Worm (Caenorhabditis elegans) whole organism, L2 larva: ENCODE measurements around the gene col-43.
A peak's percentile ranks its signal among the peaks of the same experiment; 100 is the strongest.

Source experiments
- C34F6.9 ChIP-seq: fragments of 150-350 bp; optimal IDR thresholded peaks from 2 replicates; lab custom pipeline; 2014; ENCODE audit warnings: missing biosample characterization, missing genetic modification characterization
- alr-1 ChIP-seq: fragments of 150-350 bp; optimal IDR thresholded peaks from 2 replicates; lab custom pipeline; 2014; ENCODE audit warnings: missing biosample characterization, missing genetic modification characterization
- aly-2 ChIP-seq: fragments of 150-350 bp; optimal IDR thresholded peaks from 2 replicates; lab custom pipeline; 2014; ENCODE audit warnings: missing biosample characterization, missing genetic modification characterization
- blmp-1 ChIP-seq: sonication (generic microtip); optimal IDR thresholded peaks from 2 replicates; lab custom pipeline; 2017; ENCODE audit warnings: missing genetic modification characterization, mild to moderate bottlenecking, missing compliant biosample characterization, antibody characterized with exemption, moderate library complexity; ENCODE audit not compliant: insufficient read depth
- ceh-16 ChIP-seq: fragments of 150-350 bp; optimal IDR thresholded peaks from 2 replicates; lab custom pipeline; 2014; ENCODE audit warnings: missing biosample characterization, missing genetic modification characterization
- dmd-4 ChIP-seq: sonication (generic microtip); optimal IDR thresholded peaks from 2 replicates; lab custom pipeline; 2017; ENCODE audit warnings: missing biosample characterization, missing genetic modification characterization
- egl-27 ChIP-seq: sonication (generic microtip); optimal IDR thresholded peaks from 3 replicates; lab custom pipeline; 2017; ENCODE audit warnings: missing biosample characterization, missing genetic modification reagents, missing genetic modification characterization
- elt-3 ChIP-seq: sonication (generic microtip); optimal IDR thresholded peaks from 2 replicates; lab custom pipeline; 2017; ENCODE audit warnings: missing biosample characterization, missing genetic modification characterization
- fos-1 ChIP-seq: fragments of 150-350 bp; optimal IDR thresholded peaks from 2 replicates; lab custom pipeline; 2014; ENCODE audit warnings: missing biosample characterization, missing genetic modification characterization
- gmeb-1 ChIP-seq: fragments of 150-350 bp; optimal IDR thresholded peaks from 2 replicates; lab custom pipeline; 2014; ENCODE audit warnings: missing biosample characterization, missing genetic modification characterization
- lin-11 ChIP-seq: fragments of 150-350 bp; sonication (generic microtip); optimal IDR thresholded peaks from 2 replicates; lab custom pipeline; 2014; ENCODE audit warnings: missing biosample characterization, missing genetic modification characterization, inconsistent platforms, mixed read lengths
- lin-39 ChIP-seq: fragments of 150-350 bp; optimal IDR thresholded peaks from 2 replicates; lab custom pipeline; 2014; ENCODE audit warnings: missing biosample characterization, missing genetic modification reagents, missing genetic modification characterization
- mab-5 ChIP-seq: fragments of 150-350 bp; optimal IDR thresholded peaks from 2 replicates; lab custom pipeline; 2014; ENCODE audit warnings: missing biosample characterization, missing genetic modification characterization
- mdl-1 ChIP-seq, 2 experiments: fragments of 150-350 bp in 1 of 2; sonication (generic microtip) in 1 of 2; optimal IDR thresholded peaks; 2 replicates each; lab custom pipeline; 2017; ENCODE audit warnings: missing biosample characterization in 2 of 2, missing genetic modification characterization in 2 of 2
- nhr-10 ChIP-seq: sonication (generic microtip); optimal IDR thresholded peaks from 2 replicates; lab custom pipeline; 2017; ENCODE audit warnings: missing biosample characterization, missing genetic modification characterization
- nhr-11 ChIP-seq: fragments of 150-350 bp; optimal IDR thresholded peaks from 2 replicates; lab custom pipeline; 2014; ENCODE audit warnings: missing biosample characterization, missing genetic modification characterization
- nhr-129 ChIP-seq: fragments of 150-350 bp; optimal IDR thresholded peaks from 2 replicates; lab custom pipeline; 2014; ENCODE audit warnings: missing biosample characterization, missing genetic modification characterization
- nhr-21 ChIP-seq: fragments of 150-350 bp; optimal IDR thresholded peaks from 2 replicates; lab custom pipeline; 2014; ENCODE audit warnings: missing biosample characterization, missing genetic modification characterization
- nhr-23 ChIP-seq: fragments of 150-350 bp; optimal IDR thresholded peaks from 2 replicates; lab custom pipeline; 2014; ENCODE audit warnings: missing biosample characterization, missing genetic modification reagents, missing genetic modification characterization
- nhr-25 ChIP-seq: fragments of 150-350 bp; sonication (generic microtip); optimal IDR thresholded peaks from 3 replicates; lab custom pipeline; 2014; ENCODE audit warnings: missing biosample characterization, missing genetic modification characterization
- nhr-6 ChIP-seq: fragments of 150-350 bp; optimal IDR thresholded peaks from 2 replicates; lab custom pipeline; 2014; ENCODE audit warnings: missing biosample characterization, missing genetic modification characterization
- nhr-77 ChIP-seq: fragments of 150-350 bp; optimal IDR thresholded peaks from 2 replicates; lab custom pipeline; 2014; ENCODE audit warnings: missing biosample characterization, missing genetic modification characterization
- peb-1 ChIP-seq: fragments of 150-350 bp; optimal IDR thresholded peaks from 2 replicates; lab custom pipeline; 2014; ENCODE audit warnings: missing biosample characterization, missing genetic modification characterization
- sem-4 ChIP-seq: fragments of 150-350 bp; optimal IDR thresholded peaks from 2 replicates; lab custom pipeline; 2014; ENCODE audit warnings: missing biosample characterization, missing genetic modification reagents, missing genetic modification characterization
- skn-1 ChIP-seq: sonication (generic microtip); optimal IDR thresholded peaks from 2 replicates; lab custom pipeline; 2017; ENCODE audit warnings: missing biosample characterization, missing genetic modification characterization
- sma-3 ChIP-seq: sonication (generic microtip); optimal IDR thresholded peaks from 2 replicates; lab custom pipeline; 2016; ENCODE audit warnings: missing genetic modification reagents, missing genetic modification characterization, missing compliant biosample characterization
- sma-9 ChIP-seq, 2 experiments: fragments of 150-350 bp in 1 of 2; sonication (generic microtip) in 1 of 2; optimal IDR thresholded peaks; 2 replicates each; lab custom pipeline; 2014 to 2016; ENCODE audit warnings: missing genetic modification characterization in 2 of 2, mild to moderate bottlenecking in 1 of 2, missing biosample characterization in 1 of 2, missing compliant biosample characterization in 1 of 2, missing genetic modification reagents in 1 of 2, moderate library complexity in 1 of 2
- snpc-4 ChIP-seq: fragments of 150-350 bp; optimal IDR thresholded peaks from 2 replicates; lab custom pipeline; 2014; ENCODE audit warnings: missing biosample characterization, missing genetic modification characterization
- unc-39 ChIP-seq: fragments of 150-350 bp; optimal IDR thresholded peaks from 2 replicates; lab custom pipeline; 2014; ENCODE audit warnings: missing biosample characterization, missing genetic modification characterization
- unc-62 ChIP-seq: fragments of 150-350 bp; optimal IDR thresholded peaks from 2 replicates; lab custom pipeline; 2014; ENCODE audit warnings: missing biosample characterization, missing genetic modification reagents, missing genetic modification characterization
- ztf-11 ChIP-seq: sonication (generic microtip); optimal IDR thresholded peaks from 2 replicates; lab custom pipeline; 2017; ENCODE audit warnings: missing biosample characterization, missing genetic modification characterization
- ztf-4 ChIP-seq: fragments of 150-350 bp; optimal IDR thresholded peaks from 2 replicates; lab custom pipeline; 2014; ENCODE audit warnings: missing biosample characterization, missing genetic modification characterization

The col-43 gene

ce11 chrV:8085141-8085540, 34.4 kb upstream of the col-43 start, which contains the start of gene C09H5.7:
TSS of gene C09H5.7 (minus strand) at chrV:8085241.
- TF ChIP-seq lin-39 (tag; lab: Kevin White, UChicago) (no peak), nhr-6 (tag; lab: Kevin White, UChicago) (no peak), nhr-77 (tag; lab: Kevin White, UChicago) (no peak), ceh-16 (tag; lab: Kevin White, UChicago) (no peak), alr-1 (tag; lab: Kevin White, UChicago) (no peak), aly-2 (no peak), lin-11 (tag; lab: Kevin White, UChicago) (no peak), gmeb-1 (tag; lab: Kevin White, UChicago) (no peak), nhr-25 (no peak), snpc-4 (tag; lab: Kevin White, UChicago) (no peak), fos-1 (tag; lab: Kevin White, UChicago) (no peak)

- no peak for TF ChIP-seq skn-1
- TF ChIP-seq unc-39 (tag; lab: Kevin White, UChicago): no peak
- TF ChIP-seq peb-1 (tag; lab: Kevin White, UChicago): no peak
- no peak for TF ChIP-seq elt-3 (tag; lab: Kevin White, UChicago)
These were observed 30.9 kb upstream of the col-43 start, which contains the start of gene str-131 for ce11 chrV:8081579-8081978. TSS of gene str-131 (minus strand) at chrV:8081679.

DNA sequence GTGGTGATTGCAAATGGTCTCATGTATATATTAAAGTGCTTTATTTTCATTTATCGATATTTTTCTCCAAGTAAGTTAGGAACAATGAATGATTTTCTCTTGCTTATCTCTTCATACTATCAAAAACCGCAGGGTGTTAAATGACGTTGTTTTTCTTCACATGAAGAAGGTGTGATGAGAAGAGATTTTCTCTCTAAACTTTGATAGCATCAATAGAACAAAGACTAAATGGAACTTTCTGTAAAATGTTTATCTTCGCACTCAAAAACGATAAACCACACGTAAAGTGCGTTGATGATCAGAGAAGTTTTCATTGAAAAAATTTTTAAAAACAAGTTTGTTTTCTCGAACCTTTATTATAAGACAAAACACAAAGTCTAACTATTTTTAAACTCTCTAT, 29.1 kb upstream of the col-43 start:
- no peak for TF ChIP-seq mab-5 (tag; lab: Kevin White, UChicago)
- no peak for TF ChIP-seq ztf-11 (tag; lab: Kevin White, UChicago)
- no peak for TF ChIP-seq sem-4
- peak; percentile 77 for TF ChIP-seq sma-9 (GFP tag; optimal IDR thresholded peaks at IDR 0.05; lab: Kevin White, UChicago)
- no peak for TF ChIP-seq sma-9 (tag; optimal IDR thresholded peaks at IDR 0.05; lab: Kevin White, UChicago)
- peak; percentile 17 for TF ChIP-seq egl-27 (tag; lab: Kevin White, UChicago)
- TF ChIP-seq unc-62 (GFP tag; lab: Kevin White, UChicago): no peak
- no peak for TF ChIP-seq nhr-23 (tag; lab: Kevin White, UChicago)
- TF ChIP-seq dmd-4 (tag; lab: Kevin White, UChicago): no peak
- TF ChIP-seq blmp-1: peak; percentile 51
- TF ChIP-seq nhr-25: peak; percentile 71
- peak; percentile 5 for TF ChIP-seq sma-3 (GFP tag; lab: Kevin White, UChicago)

DNA sequence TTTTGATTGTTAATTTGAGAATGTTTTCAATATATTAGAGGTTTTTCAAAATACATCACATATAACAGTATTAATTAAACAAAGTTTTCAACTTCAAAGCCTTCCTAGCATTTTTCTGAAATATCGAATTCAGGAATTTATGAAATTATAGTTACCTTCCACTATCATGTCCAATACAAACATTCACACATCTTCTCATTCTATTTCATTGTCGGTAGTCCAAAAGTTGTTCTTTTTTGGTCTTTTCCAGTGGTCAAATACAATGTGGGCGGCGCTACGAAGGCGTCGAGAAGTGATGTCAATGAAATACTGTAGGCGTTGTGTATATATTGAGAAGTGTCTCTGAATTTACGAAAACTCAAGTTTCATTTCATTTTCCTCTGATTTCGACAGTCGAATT, 25.0 kb upstream of the col-43 start, which contains the start of gene catp-3:
catp-3 (plus strand) TSS at position 301 of the 400 bp plus-strand sequence.
- TF ChIP-seq nhr-129 (no peak), ztf-4 (tag; lab: Kevin White, UChicago) (no peak), egl-27 (tag; lab: Kevin White, UChicago) (no peak), unc-39 (tag; lab: Kevin White, UChicago) (no peak), mdl-1 (tag; optimal IDR thresholded peaks at IDR 0.05; lab: Kevin White, UChicago) (no peak), nhr-21 (tag; lab: Kevin White, UChicago) (no peak), alr-1 (tag; lab: Kevin White, UChicago) (no peak), unc-62 (GFP tag; lab: Kevin White, UChicago) (no peak), nhr-10 (no peak), sma-9 (GFP tag; optimal IDR thresholded peaks at IDR 0.05; lab: Kevin White, UChicago) (no peak), sma-9 (tag; optimal IDR thresholded peaks at IDR 0.05; lab: Kevin White, UChicago) (no peak), elt-3 (tag; lab: Kevin White, UChicago) (no peak), ceh-16 (tag; lab: Kevin White, UChicago) (no peak), nhr-11 (tag; lab: Kevin White, UChicago) (no peak), C34F6.9 (tag; lab: Kevin White, UChicago) (no peak)

DNA sequence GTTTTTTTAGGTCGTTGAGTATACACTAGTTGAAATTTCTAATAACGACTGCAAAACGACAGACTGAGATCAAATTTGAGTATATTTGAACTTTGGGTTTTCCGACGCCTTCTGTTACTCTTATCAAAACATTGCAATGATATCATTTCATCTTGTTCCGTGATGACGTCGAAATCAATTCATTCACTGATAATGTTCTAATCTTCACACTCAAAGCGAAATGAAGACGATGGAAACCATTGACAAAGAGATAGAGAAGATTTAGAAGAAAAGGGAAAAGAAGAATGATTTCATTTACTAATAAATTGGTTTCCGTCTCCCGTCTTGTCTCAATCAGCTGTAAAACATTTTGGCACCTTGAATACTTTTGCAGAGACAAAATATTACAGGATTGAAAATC, 22.5 kb upstream of the col-43 start:
- TF ChIP-seq fos-1 (tag; lab: Kevin White, UChicago) (peak; percentile 30), nhr-21 (tag; lab: Kevin White, UChicago) (peak; percentile 48), unc-39 (tag; lab: Kevin White, UChicago) (no peak), blmp-1 (peak; percentile 71), sma-9 (GFP tag; optimal IDR thresholded peaks at IDR 0.05; lab: Kevin White, UChicago) (peak; percentile 85), sma-9 (tag; optimal IDR thresholded peaks at IDR 0.05; lab: Kevin White, UChicago) (no peak), sma-3 (GFP tag; lab: Kevin White, UChicago) (peak; percentile 14), nhr-129 (no peak), dmd-4 (tag; lab: Kevin White, UChicago) (no peak), ztf-4 (tag; lab: Kevin White, UChicago) (no peak)
